Worm (Caenorhabditis elegans): ENCODE results near the gene bcl-11.

Gene bcl-11

ce11 chrV:6346043-6346618 is 9.7 kb upstream of the bcl-11 start:
- TF ChIP-seq ceh-34 (tag; optimal IDR thresholded peaks at IDR 0.05) (peak; percentile 67), sox-4 (tag; optimal IDR thresholded peaks at IDR 0.05) (no peak), fkh-10 (GFP tag; optimal IDR thresholded peaks at IDR 0.05) (no peak), pat-9 (tag; optimal IDR thresholded peaks at IDR 0.05) (no peak), lim-6 (tag; optimal IDR thresholded peaks at IDR 0.05) (no peak), F13H6.1 (tag; optimal IDR thresholded peaks at IDR 0.05) (peak; percentile 29), ceh-2 (tag; optimal IDR thresholded peaks at IDR 0.05) (no peak), ceh-14 (tag; optimal IDR thresholded peaks at IDR 0.05) (no peak), fkh-6 (tag; optimal IDR thresholded peaks at IDR 0.05) (no peak), ref-2 (tag; optimal IDR thresholded peaks at IDR 0.05) (no peak), ets-4 (tag; optimal IDR thresholded peaks at IDR 0.05) (no peak), ceh-48 (tag; optimal IDR thresholded peaks at IDR 0.05) (no peak), pqm-1 (tag; optimal IDR thresholded peaks at IDR 0.05) (no peak), lin-11 (tag; optimal IDR thresholded peaks at IDR 0.05) (no peak), ceh-18 (tag; optimal IDR thresholded peaks at IDR 0.05) (peak; percentile 66), madf-2 (tag; optimal IDR thresholded peaks at IDR 0.05) (no peak), ttx-3 (tag; optimal IDR thresholded peaks at IDR 0.05) (no peak), npax-4 (tag; optimal IDR thresholded peaks at IDR 0.05) (no peak), odd-2 (tag; optimal IDR thresholded peaks at IDR 0.05) (no peak), T23F11.4 (GFP tag; optimal IDR thresholded peaks at IDR 0.05) (no peak), sox-2 (GFP tag; IDR thresholded peaks at IDR 0.05) (no peak), K02D7.2 (tag; optimal IDR thresholded peaks at IDR 0.05) (no peak), hlh-13 (GFP tag; optimal IDR thresholded peaks at IDR 0.05) (no peak), gmeb-2 (tag; optimal IDR thresholded peaks at IDR 0.05) (no peak), tbx-2 (tag; optimal IDR thresholded peaks at IDR 0.05) (peak; percentile 13)

ce11 chrV:6346906-6347305 is 8.9 kb upstream of the bcl-11 start:
- no peak for TF ChIP-seq ceh-48 (tag; optimal IDR thresholded peaks at IDR 0.05)
- no peak for TF ChIP-seq pag-3 (tag; optimal IDR thresholded peaks at IDR 0.05; ENCODE audit: borderline replicate concordance)
- TF ChIP-seq elt-4 (tag; optimal IDR thresholded peaks at IDR 0.05), result no peak
- no peak for TF ChIP-seq ahr-1 (tag; optimal IDR thresholded peaks at IDR 0.05)
- TF ChIP-seq dmd-4 (tag; optimal IDR thresholded peaks at IDR 0.05; ENCODE audit: borderline replicate concordance), result no peak
- TF ChIP-seq hlh-15 (tag; optimal IDR thresholded peaks at IDR 0.05), result no peak
- no peak for TF ChIP-seq ceh-2 (tag; optimal IDR thresholded peaks at IDR 0.05)
- TF ChIP-seq F13H6.1 (tag; optimal IDR thresholded peaks at IDR 0.05), result no peak
- no peak for TF ChIP-seq zip-5 (tag; optimal IDR thresholded peaks at IDR 0.05)
- no peak for TF ChIP-seq lin-11 (tag; optimal IDR thresholded peaks at IDR 0.05)
- TF ChIP-seq unc-42 (tag; optimal IDR thresholded peaks at IDR 0.05), result no peak
- TF ChIP-seq sox-2 (GFP tag; IDR thresholded peaks at IDR 0.05), result no peak
- no peak for TF ChIP-seq unc-86 (tag; optimal IDR thresholded peaks at IDR 0.05)

DNA sequence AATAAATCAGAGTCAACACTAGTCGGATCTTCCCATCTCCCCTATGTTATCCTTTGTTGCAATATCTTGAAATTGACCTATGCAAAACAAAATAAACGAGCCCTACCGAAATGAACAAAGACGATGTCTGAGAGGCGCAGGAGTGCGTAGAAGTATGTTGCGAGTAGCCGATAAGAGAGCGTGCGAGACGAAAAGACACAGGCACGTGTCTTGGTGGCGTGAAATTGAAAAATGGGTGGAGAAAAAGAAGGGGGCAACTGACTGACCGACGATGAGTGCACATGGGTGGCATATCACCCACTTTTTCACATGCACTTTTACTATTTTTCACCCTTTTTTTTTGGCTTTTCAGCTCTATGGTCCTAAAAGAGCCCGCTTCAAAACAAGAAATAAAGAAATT is 7.7 kb upstream of the bcl-11 start:
- peak; percentile 6 for TF ChIP-seq rnt-1 (tag; optimal IDR thresholded peaks at IDR 0.05)
- TF ChIP-seq ceh-24 (tag; optimal IDR thresholded peaks at IDR 0.05), result no peak
- TF ChIP-seq hlh-30 (tag; optimal IDR thresholded peaks at IDR 0.05; ENCODE audit: insufficient read depth), result peak; percentile 53
- peak; percentile 43 for TF ChIP-seq F13H6.1 (tag; optimal IDR thresholded peaks at IDR 0.05)

- TF ChIP-seq nhr-11 (tag; optimal IDR thresholded peaks at IDR 0.05) (no peak), sox-2 (GFP tag; IDR thresholded peaks at IDR 0.05) (no peak), nhr-232 (tag; optimal IDR thresholded peaks at IDR 0.05) (no peak), unc-55 (GFP tag; optimal IDR thresholded peaks at IDR 0.05) (no peak)
Observed at ce11 chrV:6349597-6349996, 6.2 kb upstream of the bcl-11 start.
